Fruit fly (Drosophila melanogaster) whole organism, embryonic: ENCODE results near the gene Pif1B.

Experiments
- CG10654 ChIP-seq: fragments of 200-800 bp; sonication (Bioruptor generic); optimal IDR thresholded peaks from 2 replicates; lab custom pipeline; 2016; ENCODE audit warnings: missing biosample characterization, missing genetic modification characterization
- CG1233 ChIP-seq: fragments of 200-800 bp; sonication (Bioruptor generic); optimal IDR thresholded peaks from 4 replicates; lab custom pipeline; 2018; ENCODE audit warnings: missing biosample characterization, mild to moderate bottlenecking, missing genetic modification characterization
- CG14860 ChIP-seq: fragments of 200-800 bp; sonication (Bioruptor generic); IDR thresholded peaks from 3 replicates; pipeline ENCODE4 v1.3.6; 2022; ENCODE audit warnings: missing biosample characterization, missing genetic modification characterization; ENCODE audit not compliant: partially characterized antibody
- CG15073 ChIP-seq: fragments of 200-800 bp; sonication (Bioruptor generic); optimal IDR thresholded peaks from 2 replicates; lab custom pipeline; 2016; ENCODE audit warnings: missing biosample characterization, missing genetic modification characterization
- CG17612 ChIP-seq: fragments of 200-800 bp; sonication (Bioruptor generic); IDR thresholded peaks from 2 replicates; pipeline ENCODE4 v1.3.6; 2022; ENCODE audit warnings: missing biosample characterization, missing genetic modification characterization
- CG17802 ChIP-seq: fragments of 200-800 bp; sonication (Bioruptor generic); optimal IDR thresholded peaks from 2 replicates; lab custom pipeline; 2018; ENCODE audit warnings: missing biosample characterization, mild to moderate bottlenecking, missing genetic modification characterization, moderate library complexity
- CG31441 ChIP-seq: fragments of 200-800 bp; sonication (Bioruptor generic); IDR thresholded peaks from 2 replicates; pipeline ENCODE4 v1.3.6; 2022; ENCODE audit warnings: missing biosample characterization, missing genetic modification characterization
- CG3163 ChIP-seq: fragments of 200-800 bp; sonication (Bioruptor generic); optimal IDR thresholded peaks from 3 replicates; lab custom pipeline; 2016; ENCODE audit warnings: missing biosample characterization, missing genetic modification characterization
- CG32532 ChIP-seq: fragments of 200-800 bp; sonication (Bioruptor generic); IDR thresholded peaks from 2 replicates; pipeline ENCODE4 v1.3.6; 2022; ENCODE audit warnings: missing biosample characterization, missing genetic modification characterization
- CG3995 ChIP-seq: fragments of 200-800 bp; sonication (Bioruptor generic); optimal IDR thresholded peaks from 3 replicates; lab custom pipeline; 2016; ENCODE audit warnings: missing biosample characterization, missing genetic modification characterization
- CG4282 ChIP-seq: fragments of 200-800 bp; sonication (Bioruptor generic); optimal IDR thresholded peaks from 2 replicates; lab custom pipeline; 2016; ENCODE audit warnings: missing biosample characterization, missing genetic modification characterization
- CG4360 ChIP-seq: fragments of 200-800 bp; sonication (Bioruptor generic); IDR thresholded peaks from 2 replicates; pipeline ENCODE4 v1.3.6; 2022; ENCODE audit warnings: missing biosample characterization, missing genetic modification characterization
- CG6654 ChIP-seq: fragments of 200-800 bp; sonication (Bioruptor generic); optimal IDR thresholded peaks from 2 replicates; lab custom pipeline; 2017; ENCODE audit warnings: missing biosample characterization, mild to moderate bottlenecking, missing genetic modification characterization
- CG7963 ChIP-seq: fragments of 200-800 bp; sonication (Bioruptor generic); IDR thresholded peaks from 3 replicates; pipeline ENCODE4 v1.3.6; 2022; ENCODE audit warnings: missing biosample characterization, missing genetic modification characterization; ENCODE audit not compliant: partially characterized antibody
- CG9609 ChIP-seq: fragments of 200-800 bp; sonication (Bioruptor generic); optimal IDR thresholded peaks from 3 replicates; lab custom pipeline; 2016; ENCODE audit warnings: missing biosample characterization, missing genetic modification characterization
- Camta ChIP-seq: fragments of 200-800 bp; sonication (Bioruptor generic); optimal IDR thresholded peaks from 2 replicates; lab custom pipeline; 2016; ENCODE audit warnings: missing biosample characterization, missing genetic modification characterization
- Dll ChIP-seq: fragments of 200-800 bp; sonication (Bioruptor generic); IDR thresholded peaks from 4 replicates; pipeline ENCODE4 v1.3.6; 2022; ENCODE audit warnings: missing biosample characterization, missing genetic modification characterization; ENCODE audit not compliant: partially characterized antibody
- Doc3 ChIP-seq: fragments of 200-800 bp; sonication (Bioruptor generic); IDR thresholded peaks from 3 replicates; pipeline ENCODE4 v1.3.6; 2022; ENCODE audit warnings: missing biosample characterization, missing genetic modification characterization; ENCODE audit not compliant: partially characterized antibody
- E2f1 ChIP-seq: fragments of 200-800 bp; sonication (Bioruptor generic); IDR thresholded peaks from 2 replicates; pipeline ENCODE4 v1.3.6; 2022; ENCODE audit warnings: missing biosample characterization, missing genetic modification characterization
- Max ChIP-seq: fragments of 200-800 bp; sonication (Bioruptor generic); optimal IDR thresholded peaks from 2 replicates; lab custom pipeline; 2016; ENCODE audit warnings: missing biosample characterization, mild to moderate bottlenecking, missing genetic modification characterization
- Med ChIP-seq: fragments of 200-800 bp; sonication (Bioruptor generic); peaks from one replicate; lab custom pipeline; 2016; ENCODE audit warnings: missing biosample characterization, missing genetic modification characterization, mild to moderate bottlenecking, inconsistent platforms, moderate library complexity
- Myb ChIP-seq: fragments of 200-800 bp; sonication (Bioruptor generic); optimal IDR thresholded peaks from 2 replicates; lab custom pipeline; 2016; ENCODE audit warnings: missing biosample characterization, missing genetic modification characterization
- Nf-YA ChIP-seq: fragments of 200-800 bp; sonication (Bioruptor generic); IDR thresholded peaks from 2 replicates; pipeline ENCODE4 v1.3.6; 2022; ENCODE audit warnings: missing biosample characterization, missing genetic modification characterization
- Oli ChIP-seq: fragments of 200-800 bp; sonication (Bioruptor generic); optimal IDR thresholded peaks from 2 replicates; lab custom pipeline; 2018; ENCODE audit warnings: missing biosample characterization, mild to moderate bottlenecking, missing genetic modification characterization, moderate library complexity
- Six4 ChIP-seq: fragments of 200-800 bp; sonication (Bioruptor generic); optimal IDR thresholded peaks from 2 replicates; lab custom pipeline; 2016; ENCODE audit warnings: missing biosample characterization, missing genetic modification characterization
- Usf ChIP-seq: fragments of 200-800 bp; sonication (Bioruptor generic); optimal IDR thresholded peaks from 2 replicates; lab custom pipeline; 2017; ENCODE audit warnings: missing genotype, missing biosample characterization, missing genetic modification characterization
- abd-A ChIP-seq: fragments of 200-800 bp; sonication (Bioruptor generic); optimal IDR thresholded peaks from 3 replicates; lab custom pipeline; 2019; ENCODE audit warnings: missing biosample characterization, mild to moderate bottlenecking, missing genetic modification characterization, moderate library complexity
- amos ChIP-seq: fragments of 200-800 bp; sonication (Bioruptor generic); IDR thresholded peaks from 2 replicates; pipeline ENCODE4 v1.3.6; 2022; ENCODE audit warnings: missing biosample characterization, missing genetic modification characterization; ENCODE audit not compliant: partially characterized antibody
- ara ChIP-seq: fragments of 200-800 bp; sonication (Bioruptor generic); IDR thresholded peaks from 2 replicates; pipeline ENCODE4 v1.3.6; 2022; ENCODE audit warnings: missing biosample characterization, missing genetic modification characterization
- cg ChIP-seq: fragments of 200-800 bp; sonication (Bioruptor generic); optimal IDR thresholded peaks from 3 replicates; lab custom pipeline; 2019; ENCODE audit warnings: missing biosample characterization, mild to moderate bottlenecking, missing genetic modification characterization, moderate library complexity
- chm ChIP-seq: fragments of 200-800 bp; sonication (Bioruptor generic); IDR thresholded peaks from 2 replicates; pipeline ENCODE4 v1.3.6; 2022; ENCODE audit warnings: missing biosample characterization, missing genetic modification characterization
- chn ChIP-seq: fragments of 200-800 bp; sonication (Bioruptor generic); optimal IDR thresholded peaks from 2 replicates; lab custom pipeline; 2016; ENCODE audit warnings: missing biosample characterization, missing genetic modification characterization
- croc ChIP-seq: fragments of 200-800 bp; sonication (Bioruptor generic); conservative IDR thresholded peaks from 3 replicates; pipeline ENCODE4 v1.3.6; 2022; ENCODE audit warnings: missing biosample characterization, missing genetic modification characterization
- dm ChIP-seq: fragments of 200-800 bp; sonication (Bioruptor generic); optimal IDR thresholded peaks from 3 replicates; lab custom pipeline; 2016; ENCODE audit warnings: missing biosample characterization, missing genetic modification characterization
- dmrt99B ChIP-seq: fragments of 200-800 bp; sonication (Bioruptor generic); optimal IDR thresholded peaks from 2 replicates; lab custom pipeline; 2018; ENCODE audit warnings: missing biosample characterization, mild to moderate bottlenecking, missing genetic modification characterization, moderate library complexity
- gfzf ChIP-seq: fragments of 200-800 bp; sonication (Bioruptor generic); optimal IDR thresholded peaks from 2 replicates; lab custom pipeline; 2016; ENCODE audit warnings: missing biosample characterization, mild to moderate bottlenecking, missing genetic modification characterization, moderate library complexity
- gro ChIP-seq: fragments of 200-800 bp; sonication (Bioruptor generic); optimal IDR thresholded peaks from 2 replicates; lab custom pipeline; 2016; ENCODE audit warnings: missing biosample characterization, missing genetic modification characterization
- jigr1 ChIP-seq: fragments of 200-800 bp; sonication (Bioruptor generic); IDR thresholded peaks from 3 replicates; pipeline ENCODE4 v1.3.6; 2022; ENCODE audit warnings: missing biosample characterization, missing genetic modification characterization
- kni ChIP-seq: fragments of 200-800 bp; sonication (Bioruptor generic); optimal IDR thresholded peaks from 3 replicates; lab custom pipeline; 2017; ENCODE audit warnings: mild to moderate bottlenecking, missing biosample characterization, missing genetic modification reagents, missing genetic modification characterization
- nom ChIP-seq: fragments of 200-800 bp; sonication (Bioruptor generic); optimal IDR thresholded peaks from 2 replicates; lab custom pipeline; 2017; ENCODE audit warnings: missing biosample characterization, missing genetic modification characterization, mild to moderate bottlenecking, moderate library complexity, missing genetic modification reagents
- odd ChIP-seq: fragments of 200-800 bp; sonication (Bioruptor generic); optimal IDR thresholded peaks from 2 replicates; lab custom pipeline; 2017; ENCODE audit warnings: missing biosample characterization, mild to moderate bottlenecking, missing genetic modification characterization
- onecut ChIP-seq: fragments of 200-800 bp; sonication (Bioruptor generic); IDR thresholded peaks from 2 replicates; pipeline ENCODE4 v1.3.6; 2022; ENCODE audit warnings: missing biosample characterization, missing genetic modification characterization
- phol ChIP-seq: fragments of 200-800 bp; sonication (Bioruptor generic); optimal IDR thresholded peaks from 3 replicates; lab custom pipeline; 2018; ENCODE audit warnings: missing biosample characterization, mild to moderate bottlenecking, missing genetic modification characterization, moderate library complexity
- pita ChIP-seq: fragments of 200-800 bp; sonication (Bioruptor generic); optimal IDR thresholded peaks from 2 replicates; lab custom pipeline; 2017; ENCODE audit warnings: missing biosample characterization, mild to moderate bottlenecking, missing genetic modification characterization
- pros ChIP-seq: fragments of 200-800 bp; sonication (Bioruptor generic); optimal IDR thresholded peaks from 3 replicates; lab custom pipeline; 2019; ENCODE audit warnings: missing biosample characterization, mild to moderate bottlenecking, missing genetic modification characterization, moderate library complexity
- repo ChIP-seq: fragments of 200-800 bp; sonication (Bioruptor generic); optimal IDR thresholded peaks from 2 replicates; lab custom pipeline; 2016; ENCODE audit warnings: missing biosample characterization, missing genetic modification characterization
- scrt ChIP-seq: fragments of 200-800 bp; sonication (Bioruptor generic); optimal IDR thresholded peaks from 2 replicates; lab custom pipeline; 2018; ENCODE audit warnings: missing biosample characterization, mild to moderate bottlenecking, missing genetic modification characterization, moderate library complexity
- sens ChIP-seq: fragments of 200-800 bp; sonication (Bioruptor generic); peaks from one replicate; lab custom pipeline; 2016; ENCODE audit warnings: missing biosample characterization, missing genetic modification characterization
- sima ChIP-seq: fragments of 200-800 bp; sonication (Bioruptor generic); optimal IDR thresholded peaks from 2 replicates; lab custom pipeline; 2016; ENCODE audit warnings: missing biosample characterization, missing genetic modification characterization
- tna ChIP-seq: fragments of 200-800 bp; sonication (Bioruptor generic); IDR thresholded peaks from 2 replicates; pipeline ENCODE4 v1.3.6; 2022; ENCODE audit warnings: missing biosample characterization, missing genetic modification characterization; ENCODE audit not compliant: partially characterized antibody
- wor ChIP-seq: fragments of 200-800 bp; sonication (Bioruptor generic); IDR thresholded peaks from 2 replicates; pipeline ENCODE4 v1.3.6; 2022; ENCODE audit warnings: missing biosample characterization, missing genetic modification characterization

Gene Pif1B

dm6 chr3R:8807831-8808517 is 7.0 kb upstream of the Pif1B start (continued):
- TF ChIP-seq dmrt99B (tag; lab: Kevin White, UChicago) (no peak), Oli (tag; lab: Kevin White, UChicago) (no peak), CG1233 (GFP tag; lab: Kevin White, UChicago) (no peak), cg (GFP tag; lab: Kevin White, UChicago) (peak; percentile 37), nom (GFP tag; lab: Kevin White, UChicago) (no peak), Doc3 (GFP tag; lab: Robert Waterston, UW) (no peak), phol (tag; lab: Kevin White, UChicago) (no peak), CG3995 (GFP tag; lab: Kevin White, UChicago) (no peak), jigr1 (GFP tag; lab: Robert Waterston, UW) (no peak), abd-A (peak; percentile 84), Dll (no peak), chm (GFP tag; lab: Robert Waterston, UW) (no peak), CG32532 (GFP tag; lab: Robert Waterston, UW) (no peak), kni (GFP tag; lab: Kevin White, UChicago) (peak; percentile 95), onecut (no peak), CG3163 (GFP tag; lab: Kevin White, UChicago) (no peak), dm (GFP tag; lab: Kevin White, UChicago) (no peak), scrt (GFP tag; lab: Kevin White, UChicago) (no peak), CG15073 (no peak), croc (no peak), Nf-YA (GFP tag; lab: Robert Waterston, UW) (no peak), chn (peak; percentile 54), tna (no peak), CG17612 (GFP tag; lab: Robert Waterston, UW) (no peak), CG31441 (no peak), sima (GFP tag; lab: Kevin White, UChicago) (no peak), E2f1 (GFP tag; lab: Robert Waterston, UW) (no peak), Usf (GFP tag; lab: Kevin White, UChicago) (no peak), CG10654 (GFP tag; lab: Kevin White, UChicago) (no peak), pros (GFP tag; lab: Kevin White, UChicago) (peak; percentile 97), Six4 (GFP tag; lab: Kevin White, UChicago) (no peak), Med (GFP tag; lab: Kevin White, UChicago) (peak; percentile 17), CG14860 (GFP tag; lab: Robert Waterston, UW) (no peak), gro (GFP tag; lab: Kevin White, UChicago) (no peak), ara (GFP tag; lab: Robert Waterston, UW) (0 out of 2 replicates have a peak, but pooled peaks have one; percentile 10), amos (GFP tag; lab: Robert Waterston, UW) (no peak), Myb (no peak), CG17802 (tag; lab: Kevin White, UChicago) (no peak), CG6654 (GFP tag; lab: Kevin White, UChicago) (no peak), CG4282 (no peak), Camta (GFP tag; lab: Kevin White, UChicago) (no peak), pita (GFP tag; lab: Kevin White, UChicago) (no peak), gfzf (no peak), CG9609 (GFP tag; lab: Kevin White, UChicago) (no peak), CG7963 (GFP tag; lab: Robert Waterston, UW) (no peak), odd (GFP tag; lab: Kevin White, UChicago) (no peak), Max (no peak), repo (no peak), sens (GFP tag; lab: Kevin White, UChicago) (peak; percentile 75), CG4360 (GFP tag; lab: Robert Waterston, UW) (no peak), wor (GFP tag; lab: Robert Waterston, UW) (no peak)
